Worm (Caenorhabditis elegans): ENCODE measurements around the gene srj-1.
A peak's percentile ranks its signal among the peaks of the same experiment; 100 is the strongest.

The srj-1 gene

DNA sequence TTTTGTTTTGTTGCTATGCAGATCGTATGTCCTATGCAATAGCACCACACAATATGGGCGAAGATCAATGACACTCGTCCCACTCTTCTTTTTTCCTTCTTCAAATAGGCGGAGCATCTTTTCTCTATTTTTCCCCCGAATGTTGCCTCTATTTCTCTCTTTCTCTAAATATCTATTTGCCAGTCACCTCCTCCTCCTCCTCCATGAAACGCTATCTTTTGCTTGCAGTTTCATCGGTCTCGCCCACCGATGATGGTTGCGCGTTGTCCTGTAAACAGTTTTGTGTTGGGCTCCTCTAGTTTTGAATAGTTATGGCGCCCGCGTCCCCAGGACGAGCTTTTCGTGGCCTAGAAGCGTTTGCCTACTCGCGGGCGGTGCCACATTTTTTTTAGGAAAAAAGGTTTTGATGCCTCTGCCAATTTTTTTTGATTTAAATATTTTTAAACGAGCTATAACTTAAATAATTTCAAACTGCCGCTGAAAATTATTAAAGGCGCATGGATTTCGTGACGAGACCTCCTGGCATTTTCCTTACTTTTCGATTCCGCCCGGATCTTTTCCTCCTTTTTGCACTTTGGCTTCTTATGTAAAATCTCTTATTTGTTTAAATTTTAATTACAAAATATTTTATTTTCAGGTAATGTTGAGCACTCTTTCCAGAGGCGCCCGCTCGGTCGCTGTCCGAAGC is 12.5 kb downstream of the srj-1 start, which contains the start of gene gdh-1 (continued):
- TF ChIP-seq nhr-25 (tag; optimal IDR thresholded peaks at IDR 0.05; ENCODE audit: borderline replicate concordance, insufficient read depth), result no peak
- TF ChIP-seq lin-15B (tag; optimal IDR thresholded peaks at IDR 0.05), result no peak
- TF ChIP-seq lin-29 (GFP tag; IDR thresholded peaks at IDR 0.05), result no peak
- no peak for TF ChIP-seq nhr-77 (tag; optimal IDR thresholded peaks at IDR 0.05)
- TF ChIP-seq unc-130 (GFP tag; optimal IDR thresholded peaks at IDR 0.05), result no peak
- no peak for TF ChIP-seq nhr-41 (GFP tag; IDR thresholded peaks at IDR 0.05)
- peak; percentile 66 for TF ChIP-seq hlh-11 (tag; optimal IDR thresholded peaks at IDR 0.05)
- TF ChIP-seq pqm-1 (tag; optimal IDR thresholded peaks at IDR 0.05), result peak; percentile 5
- TF ChIP-seq spr-1 (tag; optimal IDR thresholded peaks at IDR 0.05), result no peak
- no peak for TF ChIP-seq Y5F2A.4 (GFP tag; optimal IDR thresholded peaks at IDR 0.05)
- no peak for TF ChIP-seq zip-2 (tag; optimal IDR thresholded peaks at IDR 0.05)
- TF ChIP-seq daf-19 (GFP tag; conservative IDR thresholded peaks at IDR 0.05), result no peak
- TF ChIP-seq lin-38 (GFP tag; IDR thresholded peaks at IDR 0.05), result no peak
- peak in 1 of 2 experiments; percentile 58 for TF ChIP-seq mdl-1 (tag; optimal IDR thresholded peaks at IDR 0.05)
- TF ChIP-seq rbr-2 (tag; optimal IDR thresholded peaks at IDR 0.05), result no peak
- no peak for TF ChIP-seq nhr-237 (tag; optimal IDR thresholded peaks at IDR 0.05)
- TF ChIP-seq mep-1 (tag; optimal IDR thresholded peaks at IDR 0.05), result no peak
- no peak for TF ChIP-seq F37D6.2 (tag; optimal IDR thresholded peaks at IDR 0.05)
- TF ChIP-seq Y105C5A.15 (GFP tag; IDR thresholded peaks at IDR 0.05), result no peak
- TF ChIP-seq saeg-2 (GFP tag; IDR thresholded peaks at IDR 0.05), result no peak
- TF ChIP-seq dmd-8 (GFP tag; IDR thresholded peaks at IDR 0.05), result no peak
- TF ChIP-seq lin-1 (GFP tag; IDR thresholded peaks at IDR 0.05), result no peak
- no peak for TF ChIP-seq gei-8 (GFP tag; optimal IDR thresholded peaks at IDR 0.05)
- TF ChIP-seq D1046.2 (GFP tag; IDR thresholded peaks at IDR 0.05), result no peak
- TF ChIP-seq R02D3.7 (tag; optimal IDR thresholded peaks at IDR 0.05), result no peak
- TF ChIP-seq mdt-29 (GFP tag; IDR thresholded peaks at IDR 0.05), result no peak
- no peak for TF ChIP-seq vab-7 (GFP tag; IDR thresholded peaks at IDR 0.05)
- no peak for TF ChIP-seq daf-16 (GFP tag; optimal IDR thresholded peaks at IDR 0.05)
- peak; percentile 60 for TF ChIP-seq daf-16 (tag; optimal IDR thresholded peaks at IDR 0.05)
- TF ChIP-seq nhr-76 (tag; optimal IDR thresholded peaks at IDR 0.05), result no peak
- TF ChIP-seq ztf-7 (tag; optimal IDR thresholded peaks at IDR 0.05), result no peak
- no peak for TF ChIP-seq zfp-2 (tag; optimal IDR thresholded peaks at IDR 0.05)
- no peak for TF ChIP-seq F26F4.8 (GFP tag; conservative IDR thresholded peaks at IDR 0.05)
- TF ChIP-seq lir-3 (tag; optimal IDR thresholded peaks at IDR 0.05), result no peak
- TF ChIP-seq tra-1 (GFP tag; IDR thresholded peaks at IDR 0.05), result no peak
- TF ChIP-seq egl-43 (GFP tag; IDR thresholded peaks at IDR 0.05), result no peak
- no peak for TF ChIP-seq cey-2 (tag; optimal IDR thresholded peaks at IDR 0.05; ENCODE audit: borderline replicate concordance, insufficient read depth)
- TF ChIP-seq nhr-111 (GFP tag; optimal IDR thresholded peaks at IDR 0.05), result no peak
- no peak for TF ChIP-seq nhr-10 (tag; optimal IDR thresholded peaks at IDR 0.05)
- TF ChIP-seq ctbp-1 (GFP tag; IDR thresholded peaks at IDR 0.05), result no peak
- no peak for TF ChIP-seq set-16 (GFP tag; IDR thresholded peaks at IDR 0.05)
- no peak for TF ChIP-seq jun-1 (tag; optimal IDR thresholded peaks at IDR 0.05)
- no peak for TF ChIP-seq ces-1 (GFP tag; optimal IDR thresholded peaks at IDR 0.05)
- TF ChIP-seq fkh-10 (GFP tag; optimal IDR thresholded peaks at IDR 0.05), result no peak
- no peak for TF ChIP-seq T26A8.4 (GFP tag; IDR thresholded peaks at IDR 0.05)
- no peak for TF ChIP-seq mes-2 (tag; optimal IDR thresholded peaks at IDR 0.05; ENCODE audit: poor library complexity, severe bottlenecking)
- no peak for TF ChIP-seq mxl-3 (GFP tag; optimal IDR thresholded peaks at IDR 0.05)
- peak; percentile 84 for TF ChIP-seq ama-1 (optimal IDR thresholded peaks at IDR 0.05)
- TF ChIP-seq duxl-1 (tag; optimal IDR thresholded peaks at IDR 0.05; ENCODE audit: poor library complexity), result no peak
- TF ChIP-seq ztf-11 (tag; optimal IDR thresholded peaks at IDR 0.05), result no peak
- no peak for TF ChIP-seq dmd-9 (GFP tag; IDR thresholded peaks at IDR 0.05)
